Worm (Caenorhabditis elegans): ENCODE results near the gene Y53F4B.27.
A peak's percentile ranks its signal among the peaks of the same experiment; 100 is the strongest.

Y53F4B.27 gene

ce11 chrII:15145594-15145993 is at the start of gene Y53F4B.27:
Y53F4B.27 (plus strand) TSS chrII:15145894.
- no peak for TF ChIP-seq aly-1 (tag; optimal IDR thresholded peaks at IDR 0.05)
- TF ChIP-seq tbx-37 (GFP tag; conservative IDR thresholded peaks at IDR 0.05), result no peak
- TF ChIP-seq F13C5.2 (tag; optimal IDR thresholded peaks at IDR 0.05), result no peak
- no peak for TF ChIP-seq scrt-1 (GFP tag; IDR thresholded peaks at IDR 0.05)
- no peak for TF ChIP-seq tbx-11 (GFP tag; IDR thresholded peaks at IDR 0.05)
- TF ChIP-seq hnd-1 (tag; optimal IDR thresholded peaks at IDR 0.05), result no peak
- no peak for TF ChIP-seq ets-7 (tag; optimal IDR thresholded peaks at IDR 0.05)

DNA sequence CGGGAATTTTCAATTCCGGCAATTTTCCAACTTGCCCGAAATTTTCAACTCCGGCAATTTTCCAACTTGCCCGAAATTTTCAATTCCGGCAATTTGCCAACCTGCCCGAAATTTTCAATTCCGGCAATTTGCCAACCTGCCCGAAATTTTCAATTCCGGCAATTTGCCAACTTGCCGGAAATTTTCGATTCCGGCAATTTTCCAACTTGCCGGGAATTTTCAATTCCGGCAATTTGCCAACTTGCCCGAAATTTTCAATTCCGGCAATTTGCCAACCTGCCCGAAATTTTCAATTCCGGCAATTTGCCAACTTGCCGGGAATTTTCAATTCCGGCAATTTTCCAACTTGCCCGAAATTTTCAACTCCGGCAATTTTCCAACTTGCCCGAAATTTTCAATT is 49.4 kb upstream of the Y53F4B.27 start:
- TF ChIP-seq scrt-1 (GFP tag; IDR thresholded peaks at IDR 0.05), result 0 out of 2 replicates have a peak, but pooled peaks have one; percentile 51
- TF ChIP-seq pes-1 (GFP tag; IDR thresholded peaks at IDR 0.05), result peak; percentile 12; the same call in 1 of the 2 replicates

ce11 chrII:15107184-15107583 is 38.5 kb upstream of the Y53F4B.27 start:
- TF ChIP-seq scrt-1 (GFP tag; IDR thresholded peaks at IDR 0.05) (no peak), ama-1 (optimal IDR thresholded peaks at IDR 0.05) (no peak), F13C5.2 (tag; optimal IDR thresholded peaks at IDR 0.05) (no peak), sea-1 (GFP tag; conservative IDR thresholded peaks at IDR 0.05) (no peak), tbx-11 (GFP tag; IDR thresholded peaks at IDR 0.05) (no peak), ets-7 (tag; optimal IDR thresholded peaks at IDR 0.05) (no peak), hmbx-1 (tag; optimal IDR thresholded peaks at IDR 0.05) (no peak), flt-1 (GFP tag; IDR thresholded peaks at IDR 0.05) (no peak), hmg-4 (GFP tag; optimal IDR thresholded peaks at IDR 0.05) (no peak), ceh-36 (tag; optimal IDR thresholded peaks at IDR 0.05) (no peak), aly-1 (tag; optimal IDR thresholded peaks at IDR 0.05) (no peak), B0310.2 (tag; optimal IDR thresholded peaks at IDR 0.05) (no peak), ceh-13 (GFP tag; optimal IDR thresholded peaks at IDR 0.05) (no peak), tra-4 (tag; optimal IDR thresholded peaks at IDR 0.05) (no peak), pes-1 (GFP tag; IDR thresholded peaks at IDR 0.05) (no peak), hnd-1 (tag; optimal IDR thresholded peaks at IDR 0.05) (no peak), tbx-37 (GFP tag; conservative IDR thresholded peaks at IDR 0.05) (no peak)

- TF ChIP-seq ama-1 (optimal IDR thresholded peaks at IDR 0.05) (no peak), B0310.2 (tag; optimal IDR thresholded peaks at IDR 0.05) (no peak), ceh-36 (tag; optimal IDR thresholded peaks at IDR 0.05) (no peak), hnd-1 (tag; optimal IDR thresholded peaks at IDR 0.05) (no peak), sea-1 (GFP tag; conservative IDR thresholded peaks at IDR 0.05) (no peak), tbx-11 (GFP tag; IDR thresholded peaks at IDR 0.05) (no peak), ceh-13 (GFP tag; optimal IDR thresholded peaks at IDR 0.05) (no peak), hmbx-1 (tag; optimal IDR thresholded peaks at IDR 0.05) (no peak)
Measured at ce11 chrII:15109844-15110243, 35.9 kb upstream of the Y53F4B.27 start, which contains the start of gene Y53F4B.39. Y53F4B.39 (plus strand) TSS chrII:15110144.

- TF ChIP-seq sea-1 (GFP tag; conservative IDR thresholded peaks at IDR 0.05), result no peak
- no peak for TF ChIP-seq ceh-36 (tag; optimal IDR thresholded peaks at IDR 0.05)
- no peak for TF ChIP-seq tbx-11 (GFP tag; IDR thresholded peaks at IDR 0.05)
- TF ChIP-seq ama-1 (optimal IDR thresholded peaks at IDR 0.05), result no peak
- TF ChIP-seq tbx-37 (GFP tag; conservative IDR thresholded peaks at IDR 0.05), result no peak
- TF ChIP-seq F13C5.2 (tag; optimal IDR thresholded peaks at IDR 0.05), result no peak
- TF ChIP-seq aly-1 (tag; optimal IDR thresholded peaks at IDR 0.05), result no peak
- no peak for TF ChIP-seq ets-7 (tag; optimal IDR thresholded peaks at IDR 0.05)
- TF ChIP-seq hnd-1 (tag; optimal IDR thresholded peaks at IDR 0.05), result no peak
Measured at ce11 chrII:15111352-15111751, 34.3 kb upstream of the Y53F4B.27 start.

ce11 chrII:15119537-15120360 is 25.9 kb upstream of the Y53F4B.27 start, which contains the start of gene arp-1:
arp-1 (plus strand) TSS chrII:15120301.
- TF ChIP-seq sea-1 (GFP tag; conservative IDR thresholded peaks at IDR 0.05), result no peak
- TF ChIP-seq hmg-4 (GFP tag; optimal IDR thresholded peaks at IDR 0.05), result peak; percentile 35

- TF ChIP-seq scrt-1 (GFP tag; IDR thresholded peaks at IDR 0.05) (no peak), tbx-37 (GFP tag; conservative IDR thresholded peaks at IDR 0.05) (no peak), tbx-11 (GFP tag; IDR thresholded peaks at IDR 0.05) (no peak)
Measured at ce11 chrII:15124193-15124592, 21.5 kb upstream of the Y53F4B.27 start, which contains the start of gene Y53F4B.23. Y53F4B.23 (plus strand) TSS chrII:15124504.

ce11 chrII:15130512-15130911 is 15.2 kb upstream of the Y53F4B.27 start, which contains the start of gene Y53F4B.62:
Y53F4B.62 (minus strand) TSS chrII:15130612.
- TF ChIP-seq flt-1 (GFP tag; IDR thresholded peaks at IDR 0.05) (no peak), B0310.2 (tag; optimal IDR thresholded peaks at IDR 0.05) (no peak), ceh-13 (GFP tag; optimal IDR thresholded peaks at IDR 0.05) (no peak), ets-7 (tag; optimal IDR thresholded peaks at IDR 0.05) (no peak), ceh-36 (tag; optimal IDR thresholded peaks at IDR 0.05) (no peak), tbx-11 (GFP tag; IDR thresholded peaks at IDR 0.05) (no peak), pes-1 (GFP tag; IDR thresholded peaks at IDR 0.05) (no peak), scrt-1 (GFP tag; IDR thresholded peaks at IDR 0.05) (no peak), hmg-4 (GFP tag; optimal IDR thresholded peaks at IDR 0.05) (no peak), hnd-1 (tag; optimal IDR thresholded peaks at IDR 0.05) (no peak), aly-1 (tag; optimal IDR thresholded peaks at IDR 0.05) (no peak), tra-4 (tag; optimal IDR thresholded peaks at IDR 0.05) (no peak), F13C5.2 (tag; optimal IDR thresholded peaks at IDR 0.05) (no peak), hmbx-1 (tag; optimal IDR thresholded peaks at IDR 0.05) (no peak), ama-1 (optimal IDR thresholded peaks at IDR 0.05) (no peak), tbx-37 (GFP tag; conservative IDR thresholded peaks at IDR 0.05) (no peak), sea-1 (GFP tag; conservative IDR thresholded peaks at IDR 0.05) (no peak)
